Fruit fly (Drosophila melanogaster) whole organism, embryonic: ENCODE data around the gene kairos.

ENCODE experiments used
- CG10321 ChIP-seq: fragments of 200-800 bp; sonication (Bioruptor generic); IDR thresholded peaks from 2 replicates; pipeline ENCODE4 v1.3.6; 2022; ENCODE audit warnings: missing biosample characterization, missing genetic modification characterization
- CG12659 ChIP-seq: fragments of 200-800 bp; sonication (Bioruptor generic); optimal IDR thresholded peaks from 3 replicates; lab custom pipeline; 2017; ENCODE audit warnings: mild to moderate bottlenecking, missing biosample characterization, missing genetic modification reagents, missing genetic modification characterization
- CG1647 ChIP-seq: fragments of 200-800 bp; sonication (Bioruptor generic); optimal IDR thresholded peaks from 3 replicates; lab custom pipeline; 2016; ENCODE audit warnings: missing biosample characterization, missing genetic modification characterization
- CG17359 ChIP-seq: fragments of 200-800 bp; sonication (Bioruptor generic); optimal IDR thresholded peaks from 3 replicates; lab custom pipeline; 2018; ENCODE audit warnings: missing biosample characterization, mild to moderate bottlenecking, missing genetic modification characterization, moderate library complexity
- CG17361 ChIP-seq: fragments of 200-800 bp; sonication (Bioruptor generic); IDR thresholded peaks from 3 replicates; pipeline ENCODE4 v1.3.6; 2022; ENCODE audit warnings: missing biosample characterization, missing genetic modification characterization
- CG3995 ChIP-seq: fragments of 200-800 bp; sonication (Bioruptor generic); optimal IDR thresholded peaks from 3 replicates; lab custom pipeline; 2016; ENCODE audit warnings: missing biosample characterization, missing genetic modification characterization
- CG42726 ChIP-seq: fragments of 200-800 bp; sonication (Bioruptor generic); IDR thresholded peaks from 2 replicates; pipeline ENCODE4 v1.3.6; 2022; ENCODE audit warnings: missing biosample characterization, missing genetic modification characterization; ENCODE audit not compliant: partially characterized antibody
- CG4360 ChIP-seq: fragments of 200-800 bp; sonication (Bioruptor generic); IDR thresholded peaks from 2 replicates; pipeline ENCODE4 v1.3.6; 2022; ENCODE audit warnings: missing biosample characterization, missing genetic modification characterization
- CG6254 ChIP-seq: fragments of 200-800 bp; sonication (Bioruptor generic); optimal IDR thresholded peaks from 3 replicates; lab custom pipeline; 2017; ENCODE audit warnings: mild to moderate bottlenecking, missing biosample characterization, missing genetic modification reagents, missing genetic modification characterization
- CG7745 ChIP-seq: fragments of 200-800 bp; sonication (Bioruptor generic); optimal IDR thresholded peaks from 2 replicates; lab custom pipeline; 2018; ENCODE audit warnings: missing biosample characterization, mild to moderate bottlenecking, missing genetic modification characterization, moderate library complexity
- CG7963 ChIP-seq: fragments of 200-800 bp; sonication (Bioruptor generic); IDR thresholded peaks from 3 replicates; pipeline ENCODE4 v1.3.6; 2022; ENCODE audit warnings: missing biosample characterization, missing genetic modification characterization; ENCODE audit not compliant: partially characterized antibody
- CG8765 ChIP-seq: fragments of 200-800 bp; sonication (Bioruptor generic); IDR thresholded peaks from 2 replicates; pipeline ENCODE4 v1.3.6; 2022; ENCODE audit warnings: missing biosample characterization, missing genetic modification characterization
- Dbx ChIP-seq: fragments of 200-800 bp; sonication (Bioruptor generic); IDR thresholded peaks from 3 replicates; pipeline ENCODE4 v1.3.6; 2022; ENCODE audit warnings: missing biosample characterization, missing genetic modification characterization
- Dek ChIP-seq: fragments of 200-800 bp; sonication (Bioruptor generic); optimal IDR thresholded peaks from 3 replicates; lab custom pipeline; 2019; ENCODE audit warnings: missing biosample characterization, mild to moderate bottlenecking, missing genetic modification characterization, moderate library complexity
- H15 ChIP-seq: fragments of 200-800 bp; sonication (Bioruptor generic); IDR thresholded peaks from 3 replicates; pipeline ENCODE4 v1.3.6; 2022; ENCODE audit warnings: missing biosample characterization, missing genetic modification characterization
- HLH3B ChIP-seq: fragments of 200-800 bp; sonication (Bioruptor generic); IDR thresholded peaks from 2 replicates; pipeline ENCODE4 v1.3.6; 2022; ENCODE audit warnings: missing biosample characterization, missing genetic modification characterization
- HLH54F ChIP-seq: fragments of 200-800 bp; sonication (Bioruptor generic); optimal IDR thresholded peaks from 3 replicates; lab custom pipeline; 2016; ENCODE audit warnings: missing biosample characterization, missing genetic modification characterization
- Hmx ChIP-seq: fragments of 200-800 bp; sonication (Bioruptor generic); optimal IDR thresholded peaks from 2 replicates; lab custom pipeline; 2016; ENCODE audit warnings: missing biosample characterization, missing genetic modification characterization
- Sin3A ChIP-seq: fragments of >200 bp; optimal IDR thresholded peaks from 2 replicates; lab custom pipeline; 2018
- Sox100B ChIP-seq: fragments of 200-800 bp; sonication (Bioruptor generic); optimal IDR thresholded peaks from 3 replicates; lab custom pipeline; 2018; ENCODE audit warnings: missing biosample characterization, mild to moderate bottlenecking, missing genetic modification characterization
- Vsx1 ChIP-seq: fragments of 200-800 bp; sonication (Bioruptor generic); optimal IDR thresholded peaks from 2 replicates; lab custom pipeline; 2017; ENCODE audit warnings: missing biosample characterization, mild to moderate bottlenecking, missing genetic modification characterization, missing genetic modification reagents
- Xrp1 ChIP-seq: fragments of 200-800 bp; sonication (Bioruptor generic); IDR thresholded peaks from 2 replicates; pipeline ENCODE4 v1.3.6; 2022; ENCODE audit warnings: missing biosample characterization, missing genetic modification characterization
- YL-1 ChIP-seq: fragments of 200-800 bp; sonication (Bioruptor generic); optimal IDR thresholded peaks from 3 replicates; lab custom pipeline; 2017; ENCODE audit warnings: missing biosample characterization, mild to moderate bottlenecking, missing genetic modification characterization
- ase ChIP-seq: fragments of 200-800 bp; sonication (Bioruptor generic); IDR thresholded peaks from 3 replicates; pipeline ENCODE4 v1.3.6; 2022; ENCODE audit warnings: missing biosample characterization, missing genetic modification characterization
- bigmax ChIP-seq: fragments of 200-800 bp; sonication (Bioruptor generic); optimal IDR thresholded peaks from 2 replicates; lab custom pipeline; 2018; ENCODE audit warnings: missing biosample characterization, mild to moderate bottlenecking, missing genetic modification characterization
- cg ChIP-seq: fragments of 200-800 bp; sonication (Bioruptor generic); optimal IDR thresholded peaks from 3 replicates; lab custom pipeline; 2019; ENCODE audit warnings: missing biosample characterization, mild to moderate bottlenecking, missing genetic modification characterization, moderate library complexity
- dati ChIP-seq: fragments of 200-800 bp; sonication (Bioruptor generic); IDR thresholded peaks from 2 replicates; pipeline ENCODE4 v1.3.6; 2022; ENCODE audit warnings: missing biosample characterization, missing genetic modification characterization
- disco-r ChIP-seq: fragments of 200-800 bp; sonication (Bioruptor generic); optimal IDR thresholded peaks from 2 replicates; lab custom pipeline; 2016; ENCODE audit warnings: missing biosample characterization, missing genetic modification characterization
- dmrt11E ChIP-seq: fragments of 200-800 bp; sonication (Bioruptor generic); optimal IDR thresholded peaks from 3 replicates; lab custom pipeline; 2018; ENCODE audit warnings: missing biosample characterization, mild to moderate bottlenecking, missing genetic modification characterization, moderate library complexity
- dmrt99B ChIP-seq: fragments of 200-800 bp; sonication (Bioruptor generic); optimal IDR thresholded peaks from 2 replicates; lab custom pipeline; 2018; ENCODE audit warnings: missing biosample characterization, mild to moderate bottlenecking, missing genetic modification characterization, moderate library complexity
- esg ChIP-seq: fragments of 200-800 bp; sonication (Bioruptor generic); conservative IDR thresholded peaks from 2 replicates; pipeline ENCODE4 v1.3.6; 2022; ENCODE audit warnings: missing biosample characterization, missing genetic modification characterization
- exex ChIP-seq: fragments of 200-800 bp; sonication (Bioruptor generic); optimal IDR thresholded peaks from 4 replicates; lab custom pipeline; 2018; ENCODE audit warnings: missing biosample characterization, mild to moderate bottlenecking, missing genetic modification characterization, moderate library complexity
- fd64A ChIP-seq: fragments of 200-800 bp; sonication (Bioruptor generic); optimal IDR thresholded peaks from 3 replicates; lab custom pipeline; 2018; ENCODE audit warnings: missing biosample characterization, mild to moderate bottlenecking, missing genetic modification characterization
- ftz-f1 ChIP-seq: fragments of 200-800 bp; sonication (Bioruptor generic); optimal IDR thresholded peaks from 2 replicates; lab custom pipeline; 2016; ENCODE audit warnings: missing biosample characterization, missing genetic modification characterization
- gfzf ChIP-seq: fragments of 200-800 bp; sonication (Bioruptor generic); optimal IDR thresholded peaks from 2 replicates; lab custom pipeline; 2016; ENCODE audit warnings: missing biosample characterization, mild to moderate bottlenecking, missing genetic modification characterization, moderate library complexity
- grau ChIP-seq: fragments of 200-800 bp; optimal IDR thresholded peaks from 3 replicates; lab custom pipeline; 2019; ENCODE audit warnings: missing biosample characterization, mild to moderate bottlenecking, missing genetic modification characterization, moderate library complexity
- gsb-n ChIP-seq: fragments of 200-800 bp; sonication (Bioruptor generic); optimal IDR thresholded peaks from 3 replicates; lab custom pipeline; 2018; ENCODE audit warnings: missing biosample characterization, mild to moderate bottlenecking, missing genetic modification characterization
- her ChIP-seq: fragments of 200-800 bp; sonication (Bioruptor generic); optimal IDR thresholded peaks from 2 replicates; lab custom pipeline; 2016; ENCODE audit warnings: missing biosample characterization, missing genetic modification characterization
- jing ChIP-seq: fragments of 200-800 bp; sonication (Bioruptor generic); optimal IDR thresholded peaks from 2 replicates; lab custom pipeline; 2018; ENCODE audit warnings: missing biosample characterization, mild to moderate bottlenecking, missing genetic modification characterization
- knrl ChIP-seq: fragments of 200-800 bp; sonication (Bioruptor generic); IDR thresholded peaks from 3 replicates; pipeline ENCODE4 v1.3.6; 2022; ENCODE audit warnings: missing biosample characterization, missing genetic modification characterization; ENCODE audit not compliant: partially characterized antibody
- lov ChIP-seq, 2 experiments: fragments of 200-800 bp in 1 of 2; fragments of >200 bp in 1 of 2; sonication (Bioruptor generic) in 1 of 2; IDR thresholded peaks in 1 of 2; optimal IDR thresholded peaks in 1 of 2; 2 replicates in 1 of 2; 3 replicates in 1 of 2; pipeline versions ENCODE4 v1.3.6 to Lab custom; 2017 to 2022; ENCODE audit warnings: missing biosample characterization in 1 of 2, missing genetic modification characterization in 1 of 2
- luna ChIP-seq: fragments of 200-800 bp; sonication (Bioruptor generic); optimal IDR thresholded peaks from 2 replicates; lab custom pipeline; 2016; ENCODE audit warnings: missing biosample characterization, missing genetic modification characterization
- nerfin-2 ChIP-seq: fragments of 200-800 bp; sonication (Bioruptor generic); IDR thresholded peaks from 2 replicates; pipeline ENCODE4 v1.3.6; 2022; ENCODE audit warnings: missing biosample characterization, missing genetic modification characterization; ENCODE audit not compliant: partially characterized antibody
- rib ChIP-seq: fragments of 200-800 bp; sonication (Bioruptor generic); IDR thresholded peaks from 2 replicates; pipeline ENCODE4 v1.3.6; 2022; ENCODE audit warnings: missing biosample characterization, missing genetic modification characterization
- schlank ChIP-seq: fragments of 200-800 bp; sonication (Bioruptor generic); optimal IDR thresholded peaks from 2 replicates; lab custom pipeline; 2018; ENCODE audit warnings: missing biosample characterization, mild to moderate bottlenecking, missing genetic modification characterization
- sr ChIP-seq: fragments of 200-800 bp; sonication (Bioruptor generic); IDR thresholded peaks from 3 replicates; pipeline ENCODE4 v1.3.6; 2022; ENCODE audit warnings: missing biosample characterization, missing genetic modification characterization
- trem ChIP-seq: fragments of 200-800 bp; optimal IDR thresholded peaks from 3 replicates; lab custom pipeline; 2019; ENCODE audit warnings: missing biosample characterization, mild to moderate bottlenecking, missing genetic modification characterization, moderate library complexity
- vvl ChIP-seq: fragments of 200-800 bp; sonication (Bioruptor generic); IDR thresholded peaks from 2 replicates; pipeline ENCODE4 v1.3.6; 2022; ENCODE audit warnings: missing biosample characterization, missing genetic modification characterization
- wdn ChIP-seq: fragments of 200-800 bp; sonication (Bioruptor generic); IDR thresholded peaks from 2 replicates; pipeline ENCODE4 v1.3.6; 2022; ENCODE audit warnings: missing biosample characterization, missing genetic modification characterization
- wor ChIP-seq: fragments of 200-800 bp; sonication (Bioruptor generic); IDR thresholded peaks from 2 replicates; pipeline ENCODE4 v1.3.6; 2022; ENCODE audit warnings: missing biosample characterization, missing genetic modification characterization
- zen ChIP-seq: fragments of 200-800 bp; sonication (Bioruptor generic); optimal IDR thresholded peaks from 3 replicates; lab custom pipeline; 2018; ENCODE audit warnings: missing biosample characterization, mild to moderate bottlenecking, missing genetic modification characterization, moderate library complexity

The kairos gene

DNA sequence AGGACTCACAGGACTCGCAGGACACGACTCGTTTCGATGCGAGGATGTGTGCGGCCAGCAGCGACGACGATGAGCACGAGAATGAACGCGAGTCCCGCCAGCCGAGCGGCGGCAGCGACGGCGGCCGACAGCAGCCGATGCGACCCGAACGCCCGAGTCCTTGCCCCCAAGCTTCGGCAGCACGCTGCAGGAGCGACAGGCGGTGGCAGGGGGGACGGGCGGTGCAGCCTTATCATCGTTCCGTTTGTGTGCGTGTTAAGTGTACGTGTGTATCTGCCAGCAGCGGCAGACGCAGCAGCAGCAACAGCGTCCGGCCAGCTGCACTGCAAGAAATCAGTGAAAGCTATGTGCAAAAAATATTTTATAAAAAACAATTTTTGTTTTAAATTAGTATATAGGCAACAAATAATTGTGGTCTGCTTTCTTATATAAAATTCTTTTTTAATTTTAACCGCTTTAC lies at the start of gene kairos:
TSS of gene kairos (minus strand) at position 51 of the 460 bp plus-strand sequence.
- TF ChIP-seq CG8765 (GFP tag; lab: Robert Waterston, UW), result no peak
- TF ChIP-seq rib (GFP tag; lab: Robert Waterston, UW), result no peak
- TF ChIP-seq knrl, result no peak
- TF ChIP-seq CG7745 (tag; lab: Kevin White, UChicago), result no peak
- no peak for TF ChIP-seq CG4360 (GFP tag; lab: Robert Waterston, UW)
- no peak for TF ChIP-seq disco-r (GFP tag; lab: Kevin White, UChicago)
- TF ChIP-seq CG1647 (GFP tag; lab: Kevin White, UChicago), result no peak
- no peak; the same call in 1 of the 2 replicates for TF ChIP-seq esg (GFP tag; lab: Robert Waterston, UW)
- no peak for TF ChIP-seq wor (GFP tag; lab: Robert Waterston, UW)
- TF ChIP-seq dati (GFP tag; lab: Robert Waterston, UW), result no peak
- no peak for TF ChIP-seq gsb-n (tag; lab: Kevin White, UChicago)
- TF ChIP-seq CG12659 (GFP tag; lab: Kevin White, UChicago), result no peak
- TF ChIP-seq CG7963 (GFP tag; lab: Robert Waterston, UW), result no peak
- TF ChIP-seq exex (tag; lab: Kevin White, UChicago), result no peak
- TF ChIP-seq Hmx (GFP tag; lab: Kevin White, UChicago), result no peak
- TF ChIP-seq CG10321 (GFP tag; lab: Robert Waterston, UW), result no peak
- TF ChIP-seq zen (tag; lab: Kevin White, UChicago), result no peak
- TF ChIP-seq CG17359 (tag; lab: Kevin White, UChicago), result peak; percentile 6
- TF ChIP-seq HLH54F, result no peak
- TF ChIP-seq HLH3B (GFP tag; lab: Robert Waterston, UW), result peak; percentile 40
- no peak for TF ChIP-seq lov (optimal IDR thresholded peaks at IDR 0.05; lab: Kevin White, UChicago)
- no peak for TF ChIP-seq lov (GFP tag; IDR thresholded peaks at IDR 0.05; lab: Robert Waterston, UW)
- TF ChIP-seq Sox100B (GFP tag; lab: Kevin White, UChicago), result peak; percentile 31
- no peak for TF ChIP-seq ftz-f1 (GFP tag; lab: Kevin White, UChicago)
- no peak for TF ChIP-seq trem (tag; lab: Kevin White, UChicago)
- TF ChIP-seq CG3995 (GFP tag; lab: Kevin White, UChicago), result no peak
- peak; percentile 40; the same call in 1 of the 2 replicates for TF ChIP-seq Xrp1 (GFP tag; lab: Robert Waterston, UW)
- no peak for TF ChIP-seq her (GFP tag; lab: Kevin White, UChicago)
- TF ChIP-seq H15 (GFP tag; lab: Robert Waterston, UW), result no peak
- no peak for TF ChIP-seq bigmax
- no peak for TF ChIP-seq YL-1
- TF ChIP-seq CG42726 (GFP tag; lab: Robert Waterston, UW), result no peak
- TF ChIP-seq sr (GFP tag; lab: Robert Waterston, UW), result no peak
- TF ChIP-seq Dek (tag; lab: Kevin White, UChicago), result no peak
- TF ChIP-seq cg (GFP tag; lab: Kevin White, UChicago), result peak; percentile 31
- no peak for TF ChIP-seq fd64A
- TF ChIP-seq grau (tag; lab: Kevin White, UChicago), result no peak
- no peak for TF ChIP-seq nerfin-2 (GFP tag; lab: Robert Waterston, UW)
- TF ChIP-seq ase (GFP tag; lab: Robert Waterston, UW), result no peak
- TF ChIP-seq dmrt99B (tag; lab: Kevin White, UChicago), result peak; percentile 40
- no peak for TF ChIP-seq luna (GFP tag; lab: Kevin White, UChicago)
- TF ChIP-seq jing, result no peak
- TF ChIP-seq Dbx (GFP tag; lab: Robert Waterston, UW), result no peak
- TF ChIP-seq CG17361 (GFP tag; lab: Robert Waterston, UW), result 0 out of 3 replicates have a peak, but pooled peaks have one; percentile 28
- TF ChIP-seq gfzf (GFP tag; lab: Kevin White, UChicago), result no peak
- TF ChIP-seq dmrt11E, result no peak
- no peak for TF ChIP-seq Sin3A (lab: Kevin White, UChicago)
- no peak for TF ChIP-seq CG6254 (GFP tag; lab: Kevin White, UChicago)
- TF ChIP-seq wdn (GFP tag; lab: Robert Waterston, UW), result no peak
- no peak for TF ChIP-seq Vsx1 (GFP tag; lab: Kevin White, UChicago)
- TF ChIP-seq schlank (tag; lab: Kevin White, UChicago), result no peak
- 0 out of 2 replicates have a peak, but pooled peaks have one; percentile 13 for TF ChIP-seq vvl
